Fruit fly (Drosophila melanogaster) Kc167 (cell line): Measurements from ENCODE around the gene mtm.

Source experiments
- Myc ChIP-seq: fragments of >200 bp; optimal IDR thresholded peaks from 2 replicates; lab custom pipeline; 2017; ENCODE audit warnings: missing external identifiers
- Sin3A ChIP-seq: fragments of >200 bp; optimal IDR thresholded peaks from 2 replicates; lab custom pipeline; 2018; ENCODE audit warnings: missing external identifiers
- h ChIP-seq: fragments of >200 bp; optimal IDR thresholded peaks from 3 replicates; lab custom pipeline; 2018; ENCODE audit warnings: missing external identifiers
- insv ChIP-seq: fragments of >200 bp; optimal IDR thresholded peaks from 3 replicates; lab custom pipeline; 2018; ENCODE audit warnings: missing external identifiers
- psq ChIP-seq: fragments of >200 bp; optimal IDR thresholded peaks from 2 replicates; lab custom pipeline; 2017; ENCODE audit warnings: missing external identifiers
- ttk ChIP-seq: sonication (Bioruptor generic); optimal IDR thresholded peaks from 2 replicates; lab custom pipeline; 2017; ENCODE audit warnings: missing external identifiers

Gene mtm

DNA sequence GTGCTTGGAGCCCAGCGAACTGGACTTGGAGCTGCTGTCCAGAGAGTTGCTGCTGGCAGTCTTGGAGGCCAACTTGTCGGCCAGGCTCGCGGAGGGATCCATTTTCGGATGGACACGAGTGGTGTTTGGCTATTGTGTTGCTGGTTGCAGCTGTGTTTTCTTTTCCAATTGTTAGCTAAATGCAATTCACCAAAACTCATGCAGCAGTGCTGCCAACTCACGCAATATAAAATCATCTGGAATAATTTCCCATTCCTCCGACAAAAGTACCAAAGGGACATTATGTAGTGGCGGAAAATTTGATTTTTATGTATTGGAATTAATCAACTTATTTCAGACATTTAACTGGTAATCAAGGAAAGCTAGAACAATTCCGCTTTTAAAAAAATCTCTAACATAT lies at the start of gene mtm:
mtm (minus strand) TSS at position 306 of the 400 bp plus-strand sequence.
- TF ChIP-seq insv (lab: Kevin White, UChicago) (no peak), Myc (lab: Kevin White, UChicago) (no peak), psq (no peak), ttk (lab: Kevin White, UChicago) (no peak), Sin3A (lab: Kevin White, UChicago) (no peak)

DNA sequence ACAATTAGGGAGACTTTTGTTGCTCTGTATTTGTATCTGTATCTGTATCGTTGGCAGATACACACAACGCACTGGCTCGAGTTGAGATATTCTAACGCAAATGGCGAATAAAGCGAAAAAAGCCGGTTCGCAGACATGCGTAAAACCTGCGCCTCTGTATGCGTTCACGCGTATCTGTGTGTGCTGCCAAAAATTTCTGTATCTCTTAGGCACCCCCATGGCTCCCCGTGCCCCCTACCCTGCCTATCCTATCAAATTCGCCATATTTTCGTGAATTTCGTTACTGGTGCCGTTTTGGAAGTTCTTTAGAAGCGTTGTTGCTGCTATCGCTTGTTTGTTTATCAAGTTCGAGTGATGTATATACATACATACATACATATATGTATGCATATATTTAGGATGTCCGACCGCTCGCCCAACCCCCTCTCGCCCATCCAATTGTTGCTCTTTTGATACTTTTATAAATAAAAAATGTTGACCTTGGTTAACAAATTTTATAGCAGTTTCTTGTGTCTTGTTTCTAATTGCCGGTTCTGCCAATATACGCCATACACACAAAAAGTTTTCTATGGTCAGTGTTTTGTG lies 49.0 kb upstream of the mtm start:
- TF ChIP-seq h (lab: Kevin White, UChicago) (no peak), ttk (lab: Kevin White, UChicago) (no peak), insv (lab: Kevin White, UChicago) (no peak), Myc (lab: Kevin White, UChicago) (no peak), psq (no peak)

DNA sequence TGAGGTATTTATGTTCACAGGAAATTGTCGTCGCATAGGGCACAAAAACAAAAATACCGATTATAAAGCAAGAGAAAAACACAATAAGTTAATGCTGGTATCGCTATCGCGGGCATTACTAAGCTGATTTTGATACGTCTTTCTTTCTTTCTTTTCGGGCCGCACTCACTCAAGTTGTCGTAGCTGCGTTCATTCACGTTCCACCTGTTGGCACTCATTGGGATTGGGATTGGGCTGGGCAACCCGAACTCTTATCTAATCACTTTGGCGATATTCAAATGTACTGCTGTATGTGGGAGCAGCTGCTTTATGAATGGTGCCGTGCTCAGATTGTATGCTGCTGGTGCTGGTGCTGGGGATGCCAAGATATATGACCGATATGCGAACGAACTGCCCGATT lies 47.9 kb upstream of the mtm start:
- no peak for TF ChIP-seq psq
- TF ChIP-seq insv (lab: Kevin White, UChicago) = no peak
- no peak for TF ChIP-seq Myc (lab: Kevin White, UChicago)
- no peak for TF ChIP-seq ttk (lab: Kevin White, UChicago)
- TF ChIP-seq h (lab: Kevin White, UChicago) = no peak
- no peak for TF ChIP-seq Sin3A (lab: Kevin White, UChicago)

DNA sequence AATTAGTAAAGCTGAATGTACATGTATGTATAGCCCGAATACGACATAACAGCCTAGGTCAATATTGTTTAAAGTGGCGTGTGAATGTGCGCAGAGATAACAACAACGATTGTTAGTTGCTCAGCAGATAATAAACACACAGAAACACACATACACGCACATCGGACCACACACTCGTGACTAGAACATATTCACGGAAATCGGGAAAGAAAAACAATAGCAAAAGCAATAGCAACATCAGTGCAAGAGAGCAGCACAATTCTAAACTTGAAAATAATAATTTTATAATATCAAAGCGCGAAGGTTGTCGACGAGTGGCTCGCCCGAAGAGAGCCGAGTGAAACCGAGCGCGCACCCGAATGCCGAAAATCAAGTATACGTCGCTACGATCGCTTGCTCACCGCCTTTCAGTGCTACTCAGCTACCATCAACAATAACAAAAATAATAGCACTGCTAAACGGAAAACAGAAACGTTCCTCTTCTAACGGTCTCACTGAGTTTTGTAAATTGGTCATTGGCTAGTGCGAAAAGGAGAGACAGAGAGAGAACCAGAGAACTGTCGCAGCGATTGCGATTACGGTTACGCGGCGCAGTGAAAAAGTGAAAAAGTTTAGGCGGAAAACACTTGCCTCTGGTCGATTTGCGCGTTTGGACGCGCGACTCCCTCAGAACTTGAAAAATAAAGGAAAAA lies 46.3 kb upstream of the mtm start:
- TF ChIP-seq Sin3A (lab: Kevin White, UChicago) (no peak), Myc (lab: Kevin White, UChicago) (no peak), psq (no peak), ttk (lab: Kevin White, UChicago) (no peak), h (lab: Kevin White, UChicago) (no peak), insv (lab: Kevin White, UChicago) (no peak)

DNA sequence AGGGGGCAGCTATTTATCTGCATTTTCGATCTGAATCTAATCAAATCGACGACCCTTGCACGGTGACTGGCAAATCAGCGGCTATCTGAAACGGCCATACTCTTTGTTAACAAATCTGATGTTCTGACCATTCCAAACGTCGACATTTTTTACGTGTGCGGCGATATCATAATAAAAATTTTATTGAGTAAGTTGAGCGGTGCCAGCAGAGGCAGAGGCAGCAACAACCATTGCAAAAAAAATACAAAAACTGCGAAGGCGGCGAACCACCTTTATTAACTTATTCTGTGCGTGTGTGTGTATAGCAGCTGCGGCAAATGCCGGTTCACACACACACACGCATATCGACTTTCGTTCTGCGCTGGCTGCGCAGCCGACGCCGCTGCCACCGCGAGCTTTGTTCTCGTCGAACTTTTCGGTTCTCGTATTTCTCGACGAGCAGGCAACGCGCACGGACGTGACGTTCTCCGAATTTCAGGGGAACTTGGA lies 45.4 kb upstream of the mtm start, which contains the start of gene Kr-h1:
Kr-h1 (plus strand) TSS at position 447 of the 489 bp plus-strand sequence.
- TF ChIP-seq h (lab: Kevin White, UChicago) (no peak), insv (lab: Kevin White, UChicago) (no peak), Myc (lab: Kevin White, UChicago) (no peak), Sin3A (lab: Kevin White, UChicago) (no peak), ttk (lab: Kevin White, UChicago) (no peak), psq (no peak)

DNA sequence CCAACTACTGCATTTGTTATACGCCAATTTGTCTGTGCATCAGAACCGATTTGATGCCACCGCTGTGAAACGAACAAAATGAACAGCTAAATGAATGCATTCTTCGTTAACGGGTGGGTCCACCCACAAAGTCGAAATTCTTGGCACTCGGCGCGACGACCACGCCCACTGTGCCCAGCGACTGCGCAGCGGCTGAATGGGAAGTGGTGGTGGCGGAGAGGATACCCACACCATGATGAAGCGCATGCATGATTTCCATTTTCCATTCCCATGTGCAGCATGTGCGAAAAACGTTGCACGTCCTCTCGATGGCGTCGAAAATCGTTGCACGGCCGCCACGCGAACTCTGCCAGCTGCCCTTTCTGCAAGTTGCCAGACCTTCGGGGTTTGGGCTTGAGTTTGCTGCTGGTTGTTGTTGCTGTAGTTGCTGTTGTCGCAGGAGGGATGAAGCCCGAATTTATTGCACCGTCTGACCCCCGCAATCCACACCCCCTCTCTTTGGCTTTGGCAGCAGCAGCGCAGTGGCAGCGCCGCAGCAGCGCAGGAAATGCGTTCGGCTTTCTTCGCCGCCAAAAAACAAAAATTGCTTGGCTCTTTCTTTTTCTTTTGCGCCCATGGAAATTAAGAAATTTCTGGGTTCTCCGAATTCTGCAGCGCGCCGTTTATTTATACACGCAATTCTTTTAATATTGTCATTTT lies 44.5 kb upstream of the mtm start:
- no peak for TF ChIP-seq Sin3A (lab: Kevin White, UChicago)
- no peak for TF ChIP-seq psq
- no peak for TF ChIP-seq insv (lab: Kevin White, UChicago)
- no peak for TF ChIP-seq ttk (lab: Kevin White, UChicago)
- no peak for TF ChIP-seq h (lab: Kevin White, UChicago)
- no peak for TF ChIP-seq Myc (lab: Kevin White, UChicago)

DNA sequence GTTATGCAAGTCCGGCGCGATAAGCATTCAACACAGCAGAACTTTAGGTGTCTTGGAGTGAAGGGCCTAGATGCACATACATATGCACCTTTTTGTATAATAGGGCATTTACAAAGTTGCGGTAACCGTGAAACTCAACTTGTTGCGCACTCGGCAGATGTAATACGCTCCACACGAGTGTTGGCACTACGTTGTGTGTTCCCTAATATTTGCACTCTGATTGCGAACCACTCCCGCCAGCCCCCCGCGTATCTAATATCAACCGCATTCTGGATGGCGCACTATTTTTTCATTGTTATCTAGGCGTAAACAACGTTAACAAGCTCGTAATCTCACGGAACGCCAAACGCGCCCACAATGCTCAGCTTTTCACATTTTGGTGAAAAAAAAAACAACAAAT lies 43.5 kb upstream of the mtm start:
- TF ChIP-seq insv (lab: Kevin White, UChicago) = no peak
- TF ChIP-seq Sin3A (lab: Kevin White, UChicago) = no peak
- no peak for TF ChIP-seq h (lab: Kevin White, UChicago)
- no peak for TF ChIP-seq ttk (lab: Kevin White, UChicago)
- no peak for TF ChIP-seq psq
- TF ChIP-seq Myc (lab: Kevin White, UChicago) = no peak

DNA sequence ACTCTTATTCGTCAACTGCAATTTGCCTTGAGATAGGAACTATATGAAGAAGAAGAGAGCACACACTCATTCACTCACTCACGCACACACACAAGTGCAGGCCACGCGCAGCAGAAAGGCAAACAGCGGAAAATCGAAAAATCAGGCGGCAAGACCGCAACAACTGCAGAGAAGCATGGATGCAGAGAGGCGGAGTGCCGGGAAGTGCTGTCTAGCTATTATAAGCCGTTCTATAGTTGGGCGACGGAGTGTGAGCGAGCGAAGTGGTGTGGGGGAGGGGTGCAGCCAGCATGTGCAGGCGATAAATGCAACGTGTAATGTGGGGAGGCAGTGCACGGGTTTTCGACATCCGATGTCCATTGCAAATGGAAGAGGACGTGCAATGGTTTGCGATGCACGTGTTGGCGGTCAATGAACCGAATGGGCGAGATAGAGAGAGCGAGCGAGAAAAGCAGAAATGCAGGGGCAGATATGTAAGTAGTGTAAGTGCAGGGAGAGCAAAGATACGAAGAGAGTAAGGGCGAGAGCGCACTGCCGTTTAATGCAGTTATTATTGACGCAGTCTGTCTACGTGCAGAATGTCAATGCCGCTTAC lies 42.0 kb upstream of the mtm start:
- TF ChIP-seq Sin3A (lab: Kevin White, UChicago) (no peak), h (lab: Kevin White, UChicago) (no peak), ttk (lab: Kevin White, UChicago) (no peak), Myc (lab: Kevin White, UChicago) (no peak), psq (no peak), insv (lab: Kevin White, UChicago) (no peak)

DNA sequence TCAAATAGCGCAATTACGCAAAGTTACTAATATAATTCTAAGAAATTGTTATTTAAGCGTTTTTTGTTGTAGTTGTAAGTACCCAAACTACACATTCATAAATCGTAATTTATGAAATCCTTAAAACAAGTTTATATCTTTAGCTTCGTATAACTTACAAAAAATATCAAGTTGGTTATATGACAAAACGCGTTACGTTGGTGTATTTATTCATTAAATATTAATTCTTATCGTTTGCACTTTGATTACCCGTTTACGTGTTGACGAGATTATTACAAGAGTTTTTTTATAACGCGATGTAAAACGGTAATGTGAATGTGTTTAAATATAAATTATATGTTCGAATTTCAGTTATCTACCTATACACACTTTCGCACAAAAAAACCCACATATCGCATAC lies 40.8 kb upstream of the mtm start:
- TF ChIP-seq ttk (lab: Kevin White, UChicago) (no peak), Sin3A (lab: Kevin White, UChicago) (no peak), insv (lab: Kevin White, UChicago) (no peak), Myc (lab: Kevin White, UChicago) (no peak), h (lab: Kevin White, UChicago) (no peak), psq (no peak)

DNA sequence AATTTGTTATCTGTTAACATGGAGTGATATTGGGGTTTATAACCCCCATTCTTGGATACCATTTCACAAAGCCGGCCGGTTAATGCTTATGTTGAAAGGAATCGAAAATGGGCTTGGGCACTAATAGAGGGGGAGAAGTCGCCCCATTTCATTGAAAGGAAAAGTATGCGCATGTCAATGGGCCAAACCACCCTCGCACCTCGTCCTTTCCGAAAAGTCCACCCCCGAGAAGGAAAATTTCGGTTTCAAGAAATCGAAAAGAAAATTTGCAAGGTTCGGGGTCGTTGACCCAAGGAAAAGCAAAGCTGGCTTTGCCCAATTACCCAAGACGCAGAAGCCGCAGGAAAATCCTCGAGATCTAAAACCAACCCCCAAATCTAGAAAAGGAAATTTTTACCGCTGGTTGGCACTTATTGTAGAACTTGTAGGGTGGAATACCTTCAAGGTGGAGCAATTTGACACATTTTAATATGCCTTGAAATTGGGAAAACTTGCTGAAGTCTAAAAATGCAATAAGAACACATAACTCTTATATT lies 40.1 kb upstream of the mtm start:
- TF ChIP-seq psq (no peak), h (lab: Kevin White, UChicago) (no peak), ttk (lab: Kevin White, UChicago) (no peak), insv (lab: Kevin White, UChicago) (no peak), Sin3A (lab: Kevin White, UChicago) (no peak), Myc (lab: Kevin White, UChicago) (no peak)

DNA sequence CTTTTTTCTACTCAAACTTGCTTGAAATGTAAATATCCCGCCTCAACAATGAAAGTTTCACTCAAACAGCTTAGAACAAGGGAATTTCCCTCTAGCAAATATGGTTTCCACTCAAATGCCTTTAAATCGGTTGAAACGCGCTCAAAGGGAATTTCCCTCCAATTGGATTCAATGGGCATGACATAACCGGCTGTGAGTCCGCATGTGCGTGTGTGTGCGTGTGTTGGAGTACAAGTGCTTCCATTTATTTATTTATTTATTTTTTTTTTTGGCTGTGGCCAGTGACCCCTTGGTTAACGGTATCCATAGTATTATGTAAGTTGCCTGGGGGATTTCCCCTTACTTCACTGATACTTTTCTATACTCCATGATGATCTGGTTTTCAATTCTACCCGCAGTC lies 39.3 kb upstream of the mtm start:
- TF ChIP-seq ttk (lab: Kevin White, UChicago) (no peak), h (lab: Kevin White, UChicago) (no peak), Myc (lab: Kevin White, UChicago) (no peak), insv (lab: Kevin White, UChicago) (no peak), psq (no peak), Sin3A (lab: Kevin White, UChicago) (no peak)
